Worm (Caenorhabditis elegans): ENCODE measurements around the gene gyg-1.

The gyg-1 gene

DNA sequence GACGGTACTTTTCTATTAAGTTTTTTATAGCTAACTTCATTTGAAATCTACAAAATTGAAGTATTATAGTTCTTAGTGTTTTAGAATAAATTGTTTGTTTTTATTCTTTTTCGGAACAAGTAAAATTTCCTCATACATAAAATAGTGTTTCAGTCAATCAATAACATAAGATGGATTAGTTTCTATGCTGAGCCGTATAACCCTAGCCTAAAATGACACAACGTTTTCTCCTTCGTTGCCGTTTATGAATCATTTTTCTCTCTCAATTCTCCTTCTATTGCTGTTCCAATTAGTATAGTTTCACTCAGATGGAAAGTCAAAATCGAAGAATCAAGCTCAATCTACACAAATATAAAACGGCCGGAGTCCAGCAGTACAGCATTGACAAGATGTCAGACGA, 4.8 kb downstream of the gyg-1 start, which contains the start of gene rgs-7:
Gene rgs-7, plus strand, starts transcription at position 301 of the 400 bp plus-strand sequence.
- TF ChIP-seq F49E8.2 (tag; optimal IDR thresholded peaks at IDR 0.05; ENCODE audit: insufficient read depth) (no peak), him-1 (tag; optimal IDR thresholded peaks at IDR 0.05) (no peak), cebp-1 (GFP tag; IDR thresholded peaks at IDR 0.05) (no peak), cebp-1 (tag; optimal IDR thresholded peaks at IDR 0.05) (no peak), atf-7 (tag; optimal IDR thresholded peaks at IDR 0.05) (no peak), somi-1 (GFP tag; optimal IDR thresholded peaks at IDR 0.05) (no peak), nhr-90 (tag; optimal IDR thresholded peaks at IDR 0.05) (no peak)

DNA sequence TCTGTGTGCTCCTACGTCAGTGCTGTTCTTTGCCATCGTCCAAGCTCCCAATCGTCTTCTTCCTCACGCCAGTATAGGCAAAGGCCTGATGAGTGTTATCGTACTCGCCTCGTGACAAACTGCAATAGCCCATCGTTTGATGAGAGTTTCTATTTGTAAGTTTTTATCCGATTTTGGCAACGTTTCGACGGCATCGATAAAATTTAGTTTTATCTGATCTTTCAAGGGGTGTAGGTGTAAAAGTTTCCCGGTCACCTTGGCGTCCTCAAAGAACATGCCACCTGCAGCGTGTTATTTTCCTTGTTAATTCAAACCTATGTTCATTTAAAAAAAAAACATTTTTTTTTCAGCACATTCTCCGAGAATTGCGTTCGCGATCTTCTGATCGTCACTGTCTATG, 9.7 kb downstream of the gyg-1 start:
- TF ChIP-seq Y95B8A.8 (GFP tag; IDR thresholded peaks at IDR 0.05), result no peak
- no peak for TF ChIP-seq sdz-38 (tag; optimal IDR thresholded peaks at IDR 0.05)
- TF ChIP-seq Y67H2A.10 (GFP tag; conservative IDR thresholded peaks at IDR 0.05), result no peak
- TF ChIP-seq aptf-2 (GFP tag; conservative IDR thresholded peaks at IDR 0.05), result no peak

DNA sequence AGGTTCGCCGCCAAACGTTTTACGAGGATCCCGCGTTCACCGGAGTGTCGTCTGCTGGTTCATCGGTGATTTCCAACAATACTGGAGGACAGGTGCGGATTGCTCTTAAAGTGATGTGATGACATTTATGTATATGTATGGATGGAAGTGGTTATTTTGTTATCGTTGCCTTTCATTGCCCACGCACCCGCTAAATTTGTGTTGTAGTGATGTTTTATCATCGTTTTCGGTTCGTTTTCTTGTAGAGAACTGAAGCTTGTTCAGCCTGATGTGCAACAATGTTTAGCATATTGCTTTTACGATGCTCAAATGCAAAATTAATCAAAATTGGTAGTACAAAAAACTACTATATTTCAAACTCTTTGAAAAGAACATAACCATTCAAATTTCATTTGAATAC, 10.4 kb downstream of the gyg-1 start:
- TF ChIP-seq nhr-80 (tag; optimal IDR thresholded peaks at IDR 0.05) (peak; percentile 31), ztf-28 (GFP tag; IDR thresholded peaks at IDR 0.05) (no peak)

DNA sequence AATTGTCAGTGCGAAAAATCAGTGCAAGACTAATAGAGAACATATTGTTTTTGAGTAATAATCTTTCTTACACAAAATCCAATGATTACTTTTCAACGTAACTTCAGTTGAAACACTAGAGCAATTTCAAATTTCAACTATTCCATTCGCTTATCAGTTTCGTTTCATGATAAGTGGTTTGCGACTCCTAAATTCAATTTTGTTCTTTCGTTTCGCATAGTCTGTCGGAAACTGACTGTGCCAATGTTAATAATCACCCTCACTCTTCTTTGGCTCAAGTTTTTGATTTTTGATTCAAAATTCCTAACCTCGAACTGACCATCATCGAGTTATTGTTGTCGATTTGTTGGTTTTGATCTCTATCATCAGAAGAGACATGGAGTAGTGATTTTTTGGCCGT, 11.3 kb downstream of the gyg-1 start:
- no peak for TF ChIP-seq egl-44 (GFP tag; IDR thresholded peaks at IDR 0.05)
- peak; percentile 80 for TF ChIP-seq nhr-80 (tag; optimal IDR thresholded peaks at IDR 0.05)

DNA sequence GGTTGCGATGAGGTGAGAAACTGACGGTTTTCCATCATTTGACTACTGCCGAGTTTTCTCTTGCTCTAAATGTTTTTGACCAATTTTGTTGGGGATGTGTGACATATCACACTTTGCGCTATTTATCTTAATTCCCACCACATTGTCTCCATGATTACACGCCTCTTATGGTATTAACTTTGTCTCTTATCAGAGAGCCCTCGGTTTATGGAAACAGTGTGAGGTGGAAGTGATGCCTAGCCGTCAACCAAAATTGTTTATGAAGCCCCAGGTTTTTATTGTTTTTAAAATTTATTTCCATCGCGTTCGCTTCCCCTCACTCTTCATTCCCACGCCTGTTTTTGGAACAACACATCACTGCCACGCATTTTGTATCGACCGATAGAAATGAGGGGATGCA, 13.7 kb downstream of the gyg-1 start:
- TF ChIP-seq lin-40 (tag; optimal IDR thresholded peaks at IDR 0.05) (no peak), nhr-80 (tag; optimal IDR thresholded peaks at IDR 0.05) (peak; percentile 46)

DNA sequence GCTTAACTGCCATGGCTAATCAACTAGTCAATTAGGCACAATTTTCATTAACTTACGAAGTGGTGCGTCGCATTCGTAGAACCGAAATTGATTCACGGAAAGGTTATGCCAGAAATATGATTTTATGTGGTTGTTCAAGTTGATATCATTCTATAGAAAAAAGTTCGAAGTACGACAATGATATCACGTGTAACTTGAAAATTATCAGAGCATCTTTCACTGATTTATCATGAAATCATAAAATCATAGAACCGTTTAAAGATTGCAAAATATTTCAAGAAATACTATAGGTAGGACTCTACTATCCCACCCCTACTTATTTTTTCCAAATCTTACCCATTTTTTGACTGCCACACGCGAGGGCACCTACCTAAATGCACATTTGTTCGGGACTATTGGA, 15.5 kb downstream of the gyg-1 start:
- TF ChIP-seq nhr-80 (tag; optimal IDR thresholded peaks at IDR 0.05) (peak; percentile 45), tlf-1 (GFP tag; optimal IDR thresholded peaks at IDR 0.05) (no peak)

DNA sequence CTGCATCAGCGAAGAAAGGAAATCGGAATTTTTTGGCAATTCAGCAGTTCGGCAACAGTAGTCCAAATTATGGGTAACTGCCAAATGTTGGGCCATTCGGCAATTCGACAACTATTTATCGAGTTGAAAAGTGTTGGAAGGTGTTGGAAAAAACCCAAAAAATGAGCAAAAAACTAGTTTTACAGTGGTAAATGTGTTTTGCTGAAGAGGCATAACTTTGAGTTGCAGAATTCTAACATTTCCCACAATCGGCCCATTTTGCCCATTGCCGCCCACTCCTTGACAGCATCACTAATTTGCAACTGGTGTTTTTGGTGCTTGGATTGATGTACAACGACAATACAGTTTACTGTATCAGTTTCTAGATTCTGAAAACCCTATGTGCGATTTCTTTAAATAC, 16.3 kb downstream of the gyg-1 start:
- no peak for TF ChIP-seq ekl-4 (GFP tag; IDR thresholded peaks at IDR 0.05)
- no peak for TF ChIP-seq lin-26 (GFP tag; IDR thresholded peaks at IDR 0.05)
- no peak for TF ChIP-seq hrde-1 (tag; optimal IDR thresholded peaks at IDR 0.05; ENCODE audit: borderline replicate concordance)
- no peak for TF ChIP-seq attf-3 (GFP tag; conservative IDR thresholded peaks at IDR 0.05)
- TF ChIP-seq snpc-4 (GFP tag; optimal IDR thresholded peaks at IDR 0.05), result no peak
- TF ChIP-seq snpc-4 (tag; optimal IDR thresholded peaks at IDR 0.05), result no peak
- no peak for TF ChIP-seq somi-1 (GFP tag; optimal IDR thresholded peaks at IDR 0.05)

- TF ChIP-seq Y67H2A.10 (GFP tag; conservative IDR thresholded peaks at IDR 0.05) (no peak), ekl-4 (GFP tag; IDR thresholded peaks at IDR 0.05) (0 out of 2 replicates have a peak, but pooled peaks have one; percentile 49), pha-4 (tag; optimal IDR thresholded peaks at IDR 0.05) (no peak), fkh-3 (tag; optimal IDR thresholded peaks at IDR 0.05) (no peak), zim-3 (tag; optimal IDR thresholded peaks at IDR 0.05) (peak; percentile 51), nfya-1 (tag; optimal IDR thresholded peaks at IDR 0.05; ENCODE audit: borderline replicate concordance, insufficient read depth) (no peak), zfh-2 (GFP tag; conservative IDR thresholded peaks at IDR 0.05) (peak; percentile 70), D2030.7 (GFP tag; IDR thresholded peaks at IDR 0.05) (no peak), unc-130 (GFP tag; optimal IDR thresholded peaks at IDR 0.05) (no peak)
Observed at ce11 chrX:3554117-3554516, 16.7 kb downstream of the gyg-1 start.
